Worm (Caenorhabditis elegans) whole organism, early embryonic: ENCODE results near the gene rha-2.

Source experiments
- B0310.2 ChIP-seq: sonication (generic microtip); optimal IDR thresholded peaks from 2 replicates; lab custom pipeline; 2016; ENCODE audit warnings: mild to moderate bottlenecking, missing genetic modification characterization, missing compliant biosample characterization
- ama-1 ChIP-seq: fragments of 150-350 bp; optimal IDR thresholded peaks from 2 replicates; lab custom pipeline; 2014
- ceh-36 ChIP-seq: sonication (generic microtip); optimal IDR thresholded peaks from 2 replicates; lab custom pipeline; 2016; ENCODE audit warnings: missing genetic modification characterization, inconsistent platforms, missing compliant biosample characterization
- ets-7 ChIP-seq: sonication (generic microtip); optimal IDR thresholded peaks from 2 replicates; lab custom pipeline; 2016; ENCODE audit warnings: missing genotype, missing genetic modification characterization, missing compliant biosample characterization
- flt-1 ChIP-seq: fragments of 200-800 bp; sonication (Bioruptor generic); IDR thresholded peaks from 2 replicates; pipeline ENCODE4 v1.3.6; 2022; ENCODE audit warnings: missing genetic modification characterization, missing compliant biosample characterization
- hmbx-1 ChIP-seq: sonication (generic microtip); optimal IDR thresholded peaks from 2 replicates; lab custom pipeline; 2016; ENCODE audit warnings: mild to moderate bottlenecking, missing genetic modification characterization, missing compliant biosample characterization
- scrt-1 ChIP-seq: fragments of 200-800 bp; sonication (Bioruptor generic); IDR thresholded peaks from 2 replicates; pipeline ENCODE4 v1.3.6; 2022; ENCODE audit warnings: missing genetic modification characterization, missing compliant biosample characterization
- tbx-11 ChIP-seq: fragments of 200-800 bp; sonication (Bioruptor generic); IDR thresholded peaks from 2 replicates; pipeline ENCODE4 v1.3.6; 2022; ENCODE audit warnings: missing genetic modification characterization, missing compliant biosample characterization
- tbx-37 ChIP-seq: fragments of 200-800 bp; sonication (Bioruptor generic); conservative IDR thresholded peaks from 2 replicates; pipeline ENCODE4 v1.3.6; 2022; ENCODE audit warnings: missing genetic modification reagents, missing genetic modification characterization, missing compliant biosample characterization

ce11 chrIII:8614490-8614889, at the start of gene rha-2:
- TF ChIP-seq tbx-37 (GFP tag; lab: Robert Waterston, UW): no peak
- no peak for TF ChIP-seq ceh-36 (tag; lab: Kevin White, UChicago)
- TF ChIP-seq ama-1 (lab: Kevin White, UChicago): no peak
- no peak for TF ChIP-seq tbx-11 (GFP tag; lab: Robert Waterston, UW)
- TF ChIP-seq flt-1 (GFP tag; lab: Robert Waterston, UW): no peak
- no peak for TF ChIP-seq hmbx-1 (tag; lab: Kevin White, UChicago)
- TF ChIP-seq scrt-1 (GFP tag; lab: Robert Waterston, UW): no peak
- TF ChIP-seq ets-7 (tag; lab: Kevin White, UChicago): no peak
- TF ChIP-seq B0310.2 (tag; lab: Kevin White, UChicago): no peak
